Worm (Caenorhabditis elegans): ENCODE results near the gene C03C10.5.
A peak's percentile ranks its signal among the peaks of the same experiment; 100 is the strongest.

The C03C10.5 gene

DNA sequence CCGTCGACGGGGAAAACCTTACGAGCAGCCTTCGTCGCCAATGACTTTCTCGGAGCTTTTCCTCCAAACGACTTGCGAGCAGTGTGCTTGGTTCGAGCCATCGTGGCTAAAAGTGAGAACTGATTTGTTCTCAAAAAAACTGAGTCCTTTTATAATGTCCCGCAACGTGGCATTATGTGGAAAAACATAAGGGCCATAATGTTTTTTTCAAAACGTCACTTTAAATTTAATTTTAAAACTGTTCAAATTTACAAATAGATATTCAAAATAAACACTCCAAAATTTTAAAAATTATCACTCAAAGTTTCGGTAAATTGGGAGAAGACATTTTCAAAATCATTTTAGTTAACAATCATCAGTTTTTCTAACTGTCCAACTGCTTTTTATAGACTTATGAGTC is 31.9 kb downstream of the C03C10.5 start, which contains the start of gene his-70 (continued):
- TF ChIP-seq lir-3 (tag; optimal IDR thresholded peaks at IDR 0.05) = no peak
- no peak for TF ChIP-seq tag-97 (GFP tag; IDR thresholded peaks at IDR 0.05)

DNA sequence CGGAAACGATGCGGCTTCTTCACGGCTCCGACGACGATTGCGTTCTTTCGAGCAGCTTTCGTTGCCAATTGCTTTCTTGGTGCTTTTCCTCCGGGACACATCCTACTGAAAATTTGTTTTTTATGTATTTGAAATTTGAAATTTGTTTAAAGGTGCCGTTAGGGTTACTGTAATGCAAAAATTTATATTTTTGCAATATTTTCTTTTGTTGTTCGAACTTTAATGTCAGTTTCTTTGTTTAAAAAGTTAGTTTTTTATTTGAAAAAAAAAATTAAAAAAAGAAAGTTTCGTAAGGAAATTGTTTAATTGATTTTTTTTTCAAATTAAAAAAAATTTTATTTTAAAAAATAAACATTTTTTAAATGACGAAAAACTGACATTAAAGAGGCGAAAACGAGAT is 33.3 kb downstream of the C03C10.5 start, which contains the start of gene his-69:
TSS of gene his-69 (minus strand) at position 101 of the 400 bp plus-strand sequence.
- TF ChIP-seq madf-9 (GFP tag; conservative IDR thresholded peaks at IDR 0.05) (0 out of 2 replicates have a peak, but pooled peaks have one; percentile 17), saeg-2 (GFP tag; IDR thresholded peaks at IDR 0.05) (no peak)

DNA sequence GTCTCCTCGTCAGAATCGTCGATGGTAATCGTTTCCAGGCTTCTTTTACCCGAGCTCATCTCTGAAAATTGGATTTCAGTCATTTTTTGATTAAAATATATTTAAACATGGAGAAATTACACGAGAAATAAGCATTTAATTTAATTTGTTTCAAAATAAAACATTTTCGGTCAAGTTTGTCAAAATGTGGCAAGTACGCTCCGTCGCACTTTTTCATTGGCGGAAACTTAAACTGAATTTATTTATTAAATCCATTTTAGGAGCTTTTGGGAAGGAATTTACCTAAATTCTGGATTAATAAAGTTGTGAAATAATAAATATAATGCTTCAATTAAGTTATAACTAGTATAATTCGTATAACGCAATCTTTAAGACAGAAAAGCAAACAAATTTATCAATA is 34.0 kb downstream of the C03C10.5 start, which contains the start of gene rcq-5:
TSS of gene rcq-5 (minus strand) at position 83 of the 400 bp plus-strand sequence.
- TF ChIP-seq dpl-1 (GFP tag; optimal IDR thresholded peaks at IDR 0.05) = peak; percentile 80
- TF ChIP-seq saeg-2 (GFP tag; IDR thresholded peaks at IDR 0.05) = no peak
- TF ChIP-seq nhr-6 (tag; optimal IDR thresholded peaks at IDR 0.05) = peak; percentile 26
- no peak for TF ChIP-seq Y48G9A.11 (GFP tag; IDR thresholded peaks at IDR 0.05)
- no peak for TF ChIP-seq D1046.2 (GFP tag; IDR thresholded peaks at IDR 0.05)
- TF ChIP-seq set-16 (GFP tag; IDR thresholded peaks at IDR 0.05) = no peak
- TF ChIP-seq lsy-2 (tag; optimal IDR thresholded peaks at IDR 0.05) = peak in 1 of 2 experiments; percentile 53
- TF ChIP-seq unc-62 (GFP tag; optimal IDR thresholded peaks at IDR 0.05 in 1 of 2) = peak in 1 of 2 experiments; percentile 14
- TF ChIP-seq unc-62 (tag; optimal IDR thresholded peaks at IDR 0.05) = no peak
- TF ChIP-seq F26F4.8 (GFP tag; conservative IDR thresholded peaks at IDR 0.05) = no peak
- peak; percentile 49 for TF ChIP-seq mes-2 (tag; optimal IDR thresholded peaks at IDR 0.05; ENCODE audit: poor library complexity, severe bottlenecking)
- peak; percentile 88 for TF ChIP-seq lin-38 (GFP tag; IDR thresholded peaks at IDR 0.05)
- TF ChIP-seq unc-130 (GFP tag; optimal IDR thresholded peaks at IDR 0.05) = no peak

DNA sequence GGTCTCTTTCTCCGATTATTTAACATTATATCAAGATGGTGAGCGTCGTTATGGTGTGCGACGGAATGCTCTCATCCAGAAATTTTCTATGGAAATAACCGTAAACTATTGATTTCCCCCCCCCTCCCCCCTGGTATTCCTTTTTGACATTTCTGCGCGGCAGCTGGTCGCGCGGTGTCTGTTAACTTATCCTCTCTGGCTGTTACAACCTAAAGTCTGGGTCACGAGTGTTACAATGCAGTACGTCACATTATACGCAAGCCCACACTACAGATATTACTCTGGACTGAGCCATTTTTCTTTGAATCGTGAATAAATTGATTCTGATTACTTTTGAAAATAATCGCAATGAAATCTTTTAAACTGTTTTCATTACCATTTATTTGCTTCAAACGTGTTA is 42.8 kb downstream of the C03C10.5 start:
- TF ChIP-seq daf-19 (GFP tag; conservative IDR thresholded peaks at IDR 0.05) (no peak), lsy-2 (tag; optimal IDR thresholded peaks at IDR 0.05) (no peak), lin-39 (tag; optimal IDR thresholded peaks at IDR 0.05) (no peak)

DNA sequence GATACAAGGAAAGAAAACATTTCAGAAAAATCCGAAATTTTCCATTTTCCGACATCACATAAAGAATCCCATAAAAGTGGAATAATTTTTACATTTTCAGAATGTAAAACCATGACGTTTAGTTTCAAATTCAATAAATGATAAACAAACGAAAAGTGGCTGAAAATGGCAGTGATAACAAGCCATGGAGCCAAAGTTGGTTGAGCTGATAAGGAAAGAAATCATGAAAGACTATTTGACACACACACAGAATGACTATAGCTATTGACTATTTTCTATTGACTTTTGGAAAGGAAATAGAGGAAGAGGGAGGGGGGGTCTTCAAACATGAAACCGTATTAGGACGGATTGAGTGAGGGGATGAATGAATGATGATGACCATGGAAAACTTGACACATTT is 52.1 kb downstream of the C03C10.5 start:
- peak; percentile 79 for TF ChIP-seq nhr-28 (tag; optimal IDR thresholded peaks at IDR 0.05)
- no peak for TF ChIP-seq ceh-20 (GFP tag; IDR thresholded peaks at IDR 0.05)
- no peak for TF ChIP-seq F10B5.3 (tag; optimal IDR thresholded peaks at IDR 0.05)
- TF ChIP-seq lin-38 (GFP tag; IDR thresholded peaks at IDR 0.05) = no peak
- TF ChIP-seq hlh-11 (tag; optimal IDR thresholded peaks at IDR 0.05) = peak; percentile 53
- TF ChIP-seq lin-13 (GFP tag; optimal IDR thresholded peaks at IDR 0.05) = no peak
- TF ChIP-seq dmd-9 (GFP tag; IDR thresholded peaks at IDR 0.05) = no peak
- TF ChIP-seq lsy-2 (tag; optimal IDR thresholded peaks at IDR 0.05) = no peak
- no peak for TF ChIP-seq mxl-3 (GFP tag; optimal IDR thresholded peaks at IDR 0.05)
- no peak for TF ChIP-seq rbr-2 (tag; optimal IDR thresholded peaks at IDR 0.05)
- no peak for TF ChIP-seq snpc-4 (tag; optimal IDR thresholded peaks at IDR 0.05)
- TF ChIP-seq unc-62 (GFP tag; optimal IDR thresholded peaks at IDR 0.05 in 1 of 2) = peak in 1 of 2 experiments; percentile 35
- no peak for TF ChIP-seq unc-62 (tag; optimal IDR thresholded peaks at IDR 0.05)
- peak; percentile 58 for TF ChIP-seq dmd-6 (GFP tag; IDR thresholded peaks at IDR 0.05)
- TF ChIP-seq daf-16 (GFP tag; optimal IDR thresholded peaks at IDR 0.05) = no peak
- peak; percentile 91 for TF ChIP-seq daf-16 (tag; optimal IDR thresholded peaks at IDR 0.05)
- no peak for TF ChIP-seq lin-39 (tag; optimal IDR thresholded peaks at IDR 0.05)
- TF ChIP-seq tra-1 (GFP tag; IDR thresholded peaks at IDR 0.05) = no peak
- TF ChIP-seq nhr-25 (tag; optimal IDR thresholded peaks at IDR 0.05; ENCODE audit: borderline replicate concordance, insufficient read depth) = no peak
- no peak for TF ChIP-seq arid-1 (GFP tag; conservative IDR thresholded peaks at IDR 0.05)
- no peak for TF ChIP-seq pha-4 (GFP tag; IDR thresholded peaks at IDR 0.05)
- TF ChIP-seq pha-4 (tag; optimal IDR thresholded peaks at IDR 0.05) = no peak
- no peak for TF ChIP-seq zag-1 (tag; optimal IDR thresholded peaks at IDR 0.05)
- peak; percentile 69 for TF ChIP-seq dve-1 (tag; optimal IDR thresholded peaks at IDR 0.05; ENCODE audit: insufficient read depth)
- peak; percentile 99 for TF ChIP-seq pqm-1 (tag; optimal IDR thresholded peaks at IDR 0.05)
- TF ChIP-seq nhr-77 (tag; optimal IDR thresholded peaks at IDR 0.05) = peak; percentile 27

Data from whole organism, L4 larva.